Fruit fly (Drosophila melanogaster) S2 (cell line): ENCODE results near the gene CG6333.

Source experiments
- CG8478 ChIP-seq: fragments of >200 bp; optimal IDR thresholded peaks from 2 replicates; lab custom pipeline; 2018
- CTCF ChIP-seq, 2 experiments: fragments of >200 bp; optimal IDR thresholded peaks; 2 replicates each; lab custom pipeline; 2018

- TF ChIP-seq CG8478 (lab: Kevin White, UChicago) (no peak), CTCF (optimal IDR thresholded peaks at IDR 0.05; lab: Kevin White, UChicago) (no peak)
Measured at dm6 chr3L:17430390-17430789, 55.6 kb downstream of the CG6333 start.
